Worm (Caenorhabditis elegans) whole organism, L4 larva: ENCODE results near the gene F07C4.11.
A peak's percentile ranks its signal among the peaks of the same experiment; 100 is the strongest.

Experiments
- R02D3.7 ChIP-seq: fragments of 150-350 bp; sonication (generic microtip); optimal IDR thresholded peaks from 3 replicates; lab custom pipeline; 2014; ENCODE audit warnings: missing biosample characterization, missing genetic modification characterization
- T26A8.4 ChIP-seq: fragments of 200-800 bp; sonication (Bioruptor generic); IDR thresholded peaks from 2 replicates; pipeline ENCODE4 v1.3.6; 2022; ENCODE audit warnings: missing genetic modification characterization, missing compliant biosample characterization
- ZK337.2 ChIP-seq: fragments of 200-800 bp; sonication (Bioruptor generic); IDR thresholded peaks from 2 replicates; pipeline ENCODE4 v1.3.6; 2022; ENCODE audit warnings: missing genetic modification reagents, missing genetic modification characterization, missing compliant biosample characterization
- aly-2 ChIP-seq: sonication (generic microtip); optimal IDR thresholded peaks from 2 replicates; lab custom pipeline; 2018; ENCODE audit warnings: missing biosample characterization, missing genetic modification characterization
- attf-4 ChIP-seq: sonication (generic microtip); optimal IDR thresholded peaks from 3 replicates; lab custom pipeline; 2017; ENCODE audit warnings: missing biosample characterization, missing genetic modification characterization
- ceh-20 ChIP-seq: fragments of 200-800 bp; sonication (Bioruptor generic); IDR thresholded peaks from 2 replicates; pipeline ENCODE4 v1.3.6; 2022; ENCODE audit warnings: missing genetic modification reagents, missing genetic modification characterization, missing compliant biosample characterization
- ceh-82 ChIP-seq: sonication (generic microtip); optimal IDR thresholded peaks from 2 replicates; lab custom pipeline; 2017; ENCODE audit warnings: missing biosample characterization, missing genetic modification characterization
- ctbp-1 ChIP-seq: fragments of 200-800 bp; sonication (Bioruptor generic); IDR thresholded peaks from 2 replicates; pipeline ENCODE4 v1.3.6; 2022; ENCODE audit warnings: missing genetic modification reagents, missing genetic modification characterization, missing compliant biosample characterization
- daf-12 ChIP-seq: fragments of 150-350 bp; optimal IDR thresholded peaks from 2 replicates; lab custom pipeline; 2014; ENCODE audit warnings: missing biosample characterization, missing genetic modification reagents, missing genetic modification characterization
- hmg-1.1 ChIP-seq: fragments of 200-800 bp; sonication (Bioruptor generic); IDR thresholded peaks from 2 replicates; pipeline ENCODE4 v1.3.6; 2022; ENCODE audit warnings: missing genetic modification reagents, missing genetic modification characterization, missing compliant biosample characterization
- jun-1 ChIP-seq: fragments of 150-350 bp; optimal IDR thresholded peaks from 2 replicates; lab custom pipeline; 2014; ENCODE audit warnings: missing biosample characterization, missing genetic modification reagents, missing genetic modification characterization
- lin-29 ChIP-seq: fragments of 200-800 bp; sonication (Bioruptor generic); IDR thresholded peaks from 2 replicates; pipeline ENCODE4 v1.3.6; 2022; ENCODE audit warnings: missing genetic modification reagents, missing genetic modification characterization, missing compliant biosample characterization
- lir-3 ChIP-seq: sonication (generic microtip); optimal IDR thresholded peaks from 2 replicates; lab custom pipeline; 2016; ENCODE audit warnings: mild to moderate bottlenecking, missing genetic modification characterization, missing compliant biosample characterization
- mes-2 ChIP-seq: sonication (generic microtip); optimal IDR thresholded peaks from 2 replicates; lab custom pipeline; 2016; ENCODE audit warnings: missing genotype, mild to moderate bottlenecking, missing genetic modification characterization, missing compliant biosample characterization; ENCODE audit not compliant: poor library complexity, severe bottlenecking
- nhr-111 ChIP-seq: fragments of 200-800 bp; sonication (Bioruptor generic); optimal IDR thresholded peaks from 2 replicates; lab custom pipeline; 2018; ENCODE audit warnings: mild to moderate bottlenecking, missing genetic modification characterization, missing compliant biosample characterization
- nhr-28 ChIP-seq: fragments of 150-350 bp; optimal IDR thresholded peaks from 2 replicates; lab custom pipeline; 2014; ENCODE audit warnings: missing biosample characterization, missing genetic modification characterization
- nhr-42 ChIP-seq: fragments of 200-800 bp; sonication (Bioruptor generic); IDR thresholded peaks from 2 replicates; pipeline ENCODE4 v1.3.6; 2022; ENCODE audit warnings: missing genetic modification characterization, missing compliant biosample characterization
- nhr-48 ChIP-seq: sonication (generic microtip); optimal IDR thresholded peaks from 2 replicates; lab custom pipeline; 2016; ENCODE audit warnings: mild to moderate bottlenecking, missing genetic modification characterization, missing compliant biosample characterization
- sdz-12 ChIP-seq: fragments of 200-800 bp; sonication (Bioruptor generic); optimal IDR thresholded peaks from 2 replicates; lab custom pipeline; 2018; ENCODE audit warnings: mild to moderate bottlenecking, missing genetic modification characterization, missing compliant biosample characterization
- set-16 ChIP-seq: fragments of 200-800 bp; sonication (Bioruptor generic); IDR thresholded peaks from 2 replicates; pipeline ENCODE4 v1.3.6; 2022; ENCODE audit warnings: missing genetic modification reagents, missing genetic modification characterization, missing compliant biosample characterization
- snpc-1.2 ChIP-seq: fragments of 200-800 bp; sonication (Bioruptor generic); IDR thresholded peaks from 2 replicates; pipeline ENCODE4 v1.3.6; 2022; ENCODE audit warnings: missing genetic modification reagents, missing genetic modification characterization, missing compliant biosample characterization
- spr-3 ChIP-seq: fragments of 200-800 bp; sonication (Bioruptor generic); optimal IDR thresholded peaks from 2 replicates; lab custom pipeline; 2018; ENCODE audit warnings: mild to moderate bottlenecking, missing genetic modification characterization, missing compliant biosample characterization
- unc-62 ChIP-seq, 3 experiments: fragments of 150-350 bp in 1 of 3; sonication (generic microtip); optimal IDR thresholded peaks in 2 of 3; peaks in 1 of 3; 1 replicate in 1 of 3; 2 replicates in 2 of 3; lab custom pipeline; 2014 to 2017; ENCODE audit warnings: missing biosample characterization in 3 of 3, missing genetic modification characterization in 3 of 3, missing genetic modification reagents in 3 of 3, missing genotype in 1 of 3
- zag-1 ChIP-seq: fragments of 150-350 bp; optimal IDR thresholded peaks from 2 replicates; lab custom pipeline; 2014; ENCODE audit warnings: missing biosample characterization, missing genetic modification characterization
- zfp-3 ChIP-seq: fragments of 200-800 bp; sonication (Bioruptor generic); conservative IDR thresholded peaks from 2 replicates; pipeline ENCODE4 v1.3.6; 2022; ENCODE audit warnings: missing genetic modification reagents, missing genetic modification characterization, missing compliant biosample characterization
- ztf-11 ChIP-seq: fragments of 150-350 bp; optimal IDR thresholded peaks from 2 replicates; lab custom pipeline; 2014; ENCODE audit warnings: missing biosample characterization, missing genetic modification characterization
- ztf-7 ChIP-seq: fragments of 150-350 bp; optimal IDR thresholded peaks from 2 replicates; lab custom pipeline; 2014; ENCODE audit warnings: missing biosample characterization, missing genetic modification characterization

The F07C4.11 gene

ce11 chrV:7667940-7668339 lies 24.6 kb upstream of the F07C4.11 start, which contains the start of gene C12D5.5:
Gene C12D5.5, plus strand, starts transcription at chrV:7668240.
- TF ChIP-seq daf-12 (tag; lab: Kevin White, UChicago) (no peak), ZK337.2 (no peak), attf-4 (tag; lab: Kevin White, UChicago) (no peak), ztf-11 (tag; lab: Kevin White, UChicago) (no peak), nhr-28 (tag; lab: Kevin White, UChicago) (no peak), lin-29 (GFP tag; lab: Robert Waterston, UW) (no peak), T26A8.4 (GFP tag; lab: Robert Waterston, UW) (no peak), R02D3.7 (tag; lab: Kevin White, UChicago) (no peak), ceh-20 (GFP tag; lab: Robert Waterston, UW) (no peak), sdz-12 (GFP tag; lab: Kevin White, UChicago) (no peak), nhr-48 (tag; lab: Kevin White, UChicago) (no peak), ctbp-1 (GFP tag; lab: Robert Waterston, UW) (no peak), nhr-42 (GFP tag; lab: Robert Waterston, UW) (no peak), zfp-3 (GFP tag; lab: Robert Waterston, UW) (no peak), spr-3 (GFP tag; lab: Kevin White, UChicago) (no peak)

ce11 chrV:7653567-7653966 lies 10.3 kb upstream of the F07C4.11 start, which contains the start of gene srh-200:
Gene srh-200, minus strand, starts transcription at chrV:7653667.
- TF ChIP-seq ztf-7 = no peak
- peak in 1 of 2 experiments; percentile 33 for TF ChIP-seq unc-62 (GFP tag; optimal IDR thresholded peaks at IDR 0.05 in 1 of 2; lab: Kevin White, UChicago)
- no peak for TF ChIP-seq unc-62 (tag; optimal IDR thresholded peaks at IDR 0.05; lab: Kevin White, UChicago)

- TF ChIP-seq zag-1 (tag; lab: Kevin White, UChicago) (no peak), hmg-1.1 (no peak), lin-29 (GFP tag; lab: Robert Waterston, UW) (no peak)
Measured at ce11 chrV:7651757-7652156, 8.4 kb upstream of the F07C4.11 start, which contains the start of gene srh-234. Gene srh-234, minus strand, starts transcription at chrV:7651857.

ce11 chrV:7649963-7650362 lies 6.6 kb upstream of the F07C4.11 start:
- TF ChIP-seq unc-62 (GFP tag; optimal IDR thresholded peaks at IDR 0.05 in 1 of 2; lab: Kevin White, UChicago) (peak in 1 of 2 experiments; percentile 96), unc-62 (tag; optimal IDR thresholded peaks at IDR 0.05; lab: Kevin White, UChicago) (no peak), jun-1 (tag; lab: Kevin White, UChicago) (no peak)

- TF ChIP-seq mes-2 (tag; lab: Kevin White, UChicago) (no peak), nhr-111 (GFP tag; lab: Kevin White, UChicago) (no peak), aly-2 (tag; lab: Kevin White, UChicago) (no peak)
Measured at ce11 chrV:7647147-7647546, 3.8 kb upstream of the F07C4.11 start.

ce11 chrV:7645454-7645853 lies 2.1 kb upstream of the F07C4.11 start, which contains the start of gene str-47:
Gene str-47, plus strand, starts transcription at chrV:7645754.
- TF ChIP-seq lir-3 (tag; lab: Kevin White, UChicago) (no peak), snpc-1.2 (no peak), ceh-82 (no peak), nhr-111 (GFP tag; lab: Kevin White, UChicago) (no peak)

- no peak for TF ChIP-seq set-16 (GFP tag; lab: Robert Waterston, UW)
- peak in 1 of 2 experiments; percentile 92 for TF ChIP-seq unc-62 (GFP tag; optimal IDR thresholded peaks at IDR 0.05 in 1 of 2; lab: Kevin White, UChicago)
- no peak for TF ChIP-seq unc-62 (tag; optimal IDR thresholded peaks at IDR 0.05; lab: Kevin White, UChicago)
Measured at ce11 chrV:7641718-7642117, 1.6 kb downstream of the F07C4.11 start.
